Worm (Caenorhabditis elegans): ENCODE results near the gene F14D7.8.
A peak's percentile ranks its signal among the peaks of the same experiment; 100 is the strongest.

F14D7.8 gene

ce11 chrV:14331477-14331876 is 18.9 kb upstream of the F14D7.8 start, which contains the start of gene F47B8.8:
Gene F47B8.8 (plus strand): TSS chrV:14331733.
- TF ChIP-seq nhr-11 (tag; optimal IDR thresholded peaks at IDR 0.05) (no peak), nhr-25 (tag; optimal IDR thresholded peaks at IDR 0.05) (peak; percentile 30), nhr-237 (tag; optimal IDR thresholded peaks at IDR 0.05) (no peak)

- TF ChIP-seq ceh-82 (tag; optimal IDR thresholded peaks at IDR 0.05) (no peak), zag-1 (tag; optimal IDR thresholded peaks at IDR 0.05) (no peak), nhr-77 (tag; optimal IDR thresholded peaks at IDR 0.05) (no peak), lin-11 (tag; optimal IDR thresholded peaks at IDR 0.05) (no peak), nhr-11 (tag; optimal IDR thresholded peaks at IDR 0.05) (no peak), ztf-4 (tag; optimal IDR thresholded peaks at IDR 0.05) (no peak), unc-62 (GFP tag; optimal IDR thresholded peaks at IDR 0.05) (no peak), mab-5 (tag; optimal IDR thresholded peaks at IDR 0.05) (no peak), elt-1 (tag; optimal IDR thresholded peaks at IDR 0.05) (no peak), nhr-10 (tag; optimal IDR thresholded peaks at IDR 0.05) (no peak), nhr-12 (tag; optimal IDR thresholded peaks at IDR 0.05) (no peak), C34F6.9 (tag; optimal IDR thresholded peaks at IDR 0.05) (no peak), R02D3.7 (tag; optimal IDR thresholded peaks at IDR 0.05) (no peak), blmp-1 (tag; optimal IDR thresholded peaks at IDR 0.05; ENCODE audit: insufficient read depth) (no peak), sem-4 (tag; optimal IDR thresholded peaks at IDR 0.05) (no peak)
These were observed 16.2 kb upstream of the F14D7.8 start, which contains the start of gene pepm-1 for ce11 chrV:14328806-14329205. Gene pepm-1 (plus strand): TSS chrV:14329106.

DNA sequence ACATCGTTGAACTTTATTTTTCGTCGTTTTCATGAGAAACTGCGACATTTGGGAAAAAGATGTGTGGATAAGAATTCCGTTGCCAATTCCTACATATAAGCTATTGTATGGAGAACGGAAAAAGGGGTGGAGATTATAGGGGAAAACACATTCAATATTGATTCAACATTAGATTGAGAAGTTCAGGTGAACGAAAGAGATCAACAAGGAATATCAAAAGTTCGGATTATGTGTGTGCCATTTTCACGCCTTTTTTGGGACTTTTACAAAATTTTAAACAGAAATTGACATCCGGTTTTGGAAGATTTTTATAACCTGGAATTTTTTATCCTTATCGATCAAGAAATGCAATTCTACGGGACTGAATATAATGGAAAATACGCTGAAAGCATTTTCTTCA is 15.2 kb upstream of the F14D7.8 start, which contains the start of gene F47B8.5:
TSS of gene F47B8.5 (minus strand) at position 101 of the 400 bp plus-strand sequence.
- TF ChIP-seq nhr-77 (tag; optimal IDR thresholded peaks at IDR 0.05): no peak
- no peak for TF ChIP-seq nhr-6 (tag; optimal IDR thresholded peaks at IDR 0.05)
- no peak for TF ChIP-seq unc-55 (GFP tag; optimal IDR thresholded peaks at IDR 0.05)

ce11 chrV:14324502-14325467 is 12.2 kb upstream of the F14D7.8 start, which contains the start of the genes F47B8.4 and F47B8.18:
Gene F47B8.4 (minus strand): TSS chrV:14324673.
Gene F47B8.18 (minus strand): TSS chrV:14325464.
- TF ChIP-seq ztf-1 (GFP tag; conservative IDR thresholded peaks at IDR 0.05): no peak
- no peak for TF ChIP-seq unc-62 (GFP tag; optimal IDR thresholded peaks at IDR 0.05)
- peak; percentile 26 for TF ChIP-seq fos-1 (tag; optimal IDR thresholded peaks at IDR 0.05)
- no peak for TF ChIP-seq lin-39 (tag; optimal IDR thresholded peaks at IDR 0.05)
- TF ChIP-seq lsy-2 (tag; optimal IDR thresholded peaks at IDR 0.05): no peak

DNA sequence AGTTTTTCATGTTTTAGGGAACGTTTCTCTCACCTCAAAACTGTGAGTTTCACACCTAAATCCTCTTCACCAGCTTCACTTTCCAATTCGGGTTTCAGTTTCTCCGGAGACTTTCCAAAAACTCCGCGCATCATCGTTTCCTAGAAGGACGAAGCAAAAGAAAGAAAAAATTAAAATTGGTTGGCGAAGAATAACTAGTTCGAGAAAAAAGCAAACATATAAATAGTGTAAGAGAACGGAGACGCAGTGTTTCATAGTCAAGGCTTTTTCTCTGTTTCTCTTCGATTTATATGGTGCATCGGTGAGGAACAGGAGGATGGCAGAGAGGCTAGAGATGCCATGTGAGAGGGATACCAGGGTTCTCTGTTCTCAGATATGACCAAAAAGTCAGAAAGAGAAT is 10.1 kb upstream of the F14D7.8 start, which contains the start of gene F47B8.3:
TSS of gene F47B8.3 (minus strand) at position 261 of the 400 bp plus-strand sequence.
- TF ChIP-seq ceh-16 (tag; optimal IDR thresholded peaks at IDR 0.05) (no peak), gmeb-1 (tag; optimal IDR thresholded peaks at IDR 0.05) (peak; percentile 23), sem-4 (tag; optimal IDR thresholded peaks at IDR 0.05) (peak; percentile 25), F13H6.1 (tag; optimal IDR thresholded peaks at IDR 0.05) (peak; percentile 15), unc-55 (GFP tag; optimal IDR thresholded peaks at IDR 0.05) (peak; percentile 62), ceh-82 (tag; optimal IDR thresholded peaks at IDR 0.05) (no peak), R02D3.7 (tag; optimal IDR thresholded peaks at IDR 0.05) (no peak), ZK546.5 (tag; optimal IDR thresholded peaks at IDR 0.05) (no peak), ama-1 (optimal IDR thresholded peaks at IDR 0.05) (peak; percentile 59), lsy-2 (tag; optimal IDR thresholded peaks at IDR 0.05) (peak in 1 of 2 experiments; percentile 62), snpc-4 (tag; optimal IDR thresholded peaks at IDR 0.05) (peak; percentile 46), nhr-25 (tag; optimal IDR thresholded peaks at IDR 0.05) (peak; percentile 1), sma-9 (GFP tag; optimal IDR thresholded peaks at IDR 0.05) (peak; percentile 27), sma-9 (tag; optimal IDR thresholded peaks at IDR 0.05) (no peak), unc-39 (tag; optimal IDR thresholded peaks at IDR 0.05) (no peak), lin-13 (GFP tag; optimal IDR thresholded peaks at IDR 0.05) (peak; percentile 25), crh-2 (tag; optimal IDR thresholded peaks at IDR 0.05) (peak; percentile 56), fos-1 (tag; optimal IDR thresholded peaks at IDR 0.05) (peak; percentile 1), nhr-129 (tag; optimal IDR thresholded peaks at IDR 0.05) (peak; percentile 65), Y55F3AM.14 (GFP tag; optimal IDR thresholded peaks at IDR 0.05) (no peak), C34F6.9 (tag; optimal IDR thresholded peaks at IDR 0.05) (peak; percentile 83)

Measured in whole organism, L2 larva.